Fruit fly (Drosophila melanogaster): ENCODE data around the gene CG9135.

CG9135 gene

DNA sequence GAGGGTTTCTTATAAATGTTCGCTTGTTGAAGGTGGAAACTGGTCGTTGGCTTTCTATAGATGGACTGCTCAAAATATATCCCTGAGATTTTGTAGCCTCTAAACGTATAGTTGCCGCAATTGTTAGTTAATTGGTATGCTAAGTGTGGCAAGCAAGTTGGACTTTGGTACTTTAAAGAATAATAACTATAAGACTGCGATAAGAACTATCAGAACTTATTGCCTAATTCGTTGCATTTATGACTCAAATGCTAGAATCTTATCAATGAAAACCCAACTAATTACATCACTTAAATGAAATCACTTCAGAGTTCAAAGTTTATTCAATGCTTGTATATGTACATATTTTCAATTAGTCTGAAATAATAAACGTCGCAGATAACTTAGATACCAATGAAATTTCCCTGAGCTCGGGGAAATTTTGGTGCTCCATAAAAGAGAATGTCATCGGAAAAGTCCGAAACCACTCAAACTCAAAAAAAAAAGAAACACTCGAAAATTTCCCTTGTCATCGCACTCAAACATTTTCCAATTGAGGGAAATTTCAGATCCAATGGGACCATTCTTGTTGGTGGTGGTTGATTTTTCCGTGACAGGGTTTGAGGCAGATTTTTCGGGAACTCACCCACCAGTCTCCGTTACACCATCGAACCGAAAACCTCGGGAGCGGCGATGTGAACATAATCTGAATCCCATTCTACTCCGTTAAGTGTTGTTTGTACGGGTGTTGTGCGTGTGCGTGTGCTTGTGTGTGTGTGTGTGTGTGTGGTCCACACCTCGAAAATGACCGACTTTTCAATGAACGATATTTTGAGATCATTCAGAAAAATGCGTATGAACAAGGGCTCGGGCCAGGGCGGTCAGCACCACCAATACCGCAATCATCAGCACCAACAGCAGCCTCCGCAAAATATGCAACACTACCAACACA lies 40.5 kb downstream of the CG9135 start, which contains the start of gene CG45075 (continued):
- TF ChIP-seq CG14710 (tag; optimal IDR thresholded peaks at IDR 0.05) (peak; percentile 0), CG7745 (tag; optimal IDR thresholded peaks at IDR 0.05) (peak; percentile 32), Fer1 (GFP tag; optimal IDR thresholded peaks at IDR 0.05) (peak; percentile 26), HLH4C (GFP tag; IDR thresholded peaks at IDR 0.05; ENCODE audit: partially characterized antibody) (no peak), lmd (GFP tag; IDR thresholded peaks at IDR 0.05) (no peak), Drgx (GFP tag; IDR thresholded peaks at IDR 0.05) (no peak), CG6654 (GFP tag; optimal IDR thresholded peaks at IDR 0.05) (no peak), ara (GFP tag; IDR thresholded peaks at IDR 0.05) (peak; percentile 19; the same call in 1 of the 2 replicates), org-1 (GFP tag; optimal IDR thresholded peaks at IDR 0.05) (no peak), kni (GFP tag; optimal IDR thresholded peaks at IDR 0.05) (peak; percentile 36), al (GFP tag; IDR thresholded peaks at IDR 0.05) (no peak), sens (GFP tag) (peak; percentile 54), sens-2 (GFP tag; IDR thresholded peaks at IDR 0.05) (peak; percentile 49; the same call in 1 of the 2 replicates), CG12744 (GFP tag; optimal IDR thresholded peaks at IDR 0.05) (no peak)

DNA sequence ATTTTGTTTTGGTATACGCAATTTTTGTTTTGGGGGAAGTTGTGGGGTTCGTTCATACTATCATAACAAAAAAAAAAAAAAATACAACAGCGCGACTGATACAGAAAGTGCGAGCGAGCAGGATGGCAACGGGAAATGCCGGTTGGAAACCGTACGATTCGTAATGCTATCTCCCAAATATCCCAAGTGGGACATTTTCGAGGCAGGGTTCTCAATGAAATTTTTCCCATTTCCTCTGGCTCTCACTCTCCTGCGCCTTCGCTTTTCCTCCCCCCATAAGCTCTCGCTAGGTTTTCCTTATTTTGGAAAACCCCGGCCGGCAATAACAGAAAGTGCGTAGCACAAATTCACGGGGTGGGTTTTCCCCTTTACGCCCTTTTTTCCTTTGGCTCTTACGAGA lies 41.7 kb downstream of the CG9135 start:
- TF ChIP-seq CG10654 (GFP tag; optimal IDR thresholded peaks at IDR 0.05): no peak
- TF ChIP-seq Ada2b (GFP tag; IDR thresholded peaks at IDR 0.05): no peak
- no peak for TF ChIP-seq CG13424 (tag; optimal IDR thresholded peaks at IDR 0.05)
- TF ChIP-seq CG5180 (GFP tag; optimal IDR thresholded peaks at IDR 0.05): peak; percentile 58
- TF ChIP-seq CG7745 (tag; optimal IDR thresholded peaks at IDR 0.05): no peak
- no peak for TF ChIP-seq CG10366 (GFP tag; IDR thresholded peaks at IDR 0.05)
- no peak for TF ChIP-seq CG4854 (GFP tag; optimal IDR thresholded peaks at IDR 0.05)
- no peak for TF ChIP-seq shn (GFP tag; optimal IDR thresholded peaks at IDR 0.05)
- no peak for TF ChIP-seq PHDP (tag; optimal IDR thresholded peaks at IDR 0.05)
- peak; percentile 25 for TF ChIP-seq CG18599 (GFP tag; optimal IDR thresholded peaks at IDR 0.05)
- TF ChIP-seq CG7271 (tag; optimal IDR thresholded peaks at IDR 0.05): peak; percentile 11
- peak; percentile 65 for TF ChIP-seq kni (GFP tag; optimal IDR thresholded peaks at IDR 0.05)
- TF ChIP-seq Dek (tag; optimal IDR thresholded peaks at IDR 0.05): no peak
- no peak for TF ChIP-seq CG4820 (GFP tag; optimal IDR thresholded peaks at IDR 0.05)
- TF ChIP-seq Atf6 (GFP tag; IDR thresholded peaks at IDR 0.05): 0 out of 2 replicates have a peak, but pooled peaks have one; percentile 14
- no peak for TF ChIP-seq dimm (GFP tag; IDR thresholded peaks at IDR 0.05)
- no peak for TF ChIP-seq ac (GFP tag; optimal IDR thresholded peaks at IDR 0.05)
- 0 out of 3 replicates have a peak, but pooled peaks have one; percentile 50 for TF ChIP-seq CG34422 (GFP tag; IDR thresholded peaks at IDR 0.05)
- TF ChIP-seq CG3995 (GFP tag; optimal IDR thresholded peaks at IDR 0.05): no peak
- peak in 1 of 2 experiments; percentile 11 for TF ChIP-seq Trl (optimal IDR thresholded peaks at IDR 0.05)
- TF ChIP-seq Trl (GFP tag; optimal IDR thresholded peaks at IDR 0.05): no peak
- peak; percentile 64 for TF ChIP-seq phol (tag; optimal IDR thresholded peaks at IDR 0.05)
- peak; percentile 34 for TF ChIP-seq CG34376 (GFP tag; optimal IDR thresholded peaks at IDR 0.05)
- TF ChIP-seq seq (GFP tag; IDR thresholded peaks at IDR 0.05): peak; percentile 65; the same call in 1 of the 2 replicates
- TF ChIP-seq Hr78 (GFP tag; optimal IDR thresholded peaks at IDR 0.05): no peak
- TF ChIP-seq gcm (GFP tag; optimal IDR thresholded peaks at IDR 0.05): no peak
- peak; percentile 73; the same call in 2 of the 3 replicates for TF ChIP-seq z (GFP tag; IDR thresholded peaks at IDR 0.05)
- TF ChIP-seq lab (GFP tag; optimal IDR thresholded peaks at IDR 0.05): peak; percentile 20
- TF ChIP-seq CG32767 (GFP tag; IDR thresholded peaks at IDR 0.05): peak; percentile 65; the same call in 1 of the 2 replicates
- peak; percentile 57 for TF ChIP-seq chm (GFP tag; IDR thresholded peaks at IDR 0.05)
- peak; percentile 36; the same call in 1 of the 3 replicates for TF ChIP-seq ci (GFP tag; IDR thresholded peaks at IDR 0.05)
- TF ChIP-seq D19A (tag; optimal IDR thresholded peaks at IDR 0.05): no peak
- no peak for TF ChIP-seq CG12659 (GFP tag; optimal IDR thresholded peaks at IDR 0.05)
- peak; percentile 42 for TF ChIP-seq Fer1 (GFP tag; optimal IDR thresholded peaks at IDR 0.05)
- TF ChIP-seq CG13894 (tag; optimal IDR thresholded peaks at IDR 0.05): peak; percentile 98
- TF ChIP-seq CG33213 (GFP tag; optimal IDR thresholded peaks at IDR 0.05): no peak
